Worm (Caenorhabditis elegans) whole organism, early embryonic: ENCODE results near the gene T04B2.7.
A peak's percentile ranks its signal among the peaks of the same experiment; 100 is the strongest.

ENCODE experiments used
- B0310.2 ChIP-seq: sonication (generic microtip); optimal IDR thresholded peaks from 2 replicates; lab custom pipeline; 2016; ENCODE audit warnings: mild to moderate bottlenecking, missing genetic modification characterization, missing compliant biosample characterization
- F13C5.2 ChIP-seq: sonication (generic microtip); optimal IDR thresholded peaks from 2 replicates; lab custom pipeline; 2017; ENCODE audit warnings: mild to moderate bottlenecking, missing genetic modification characterization, inconsistent platforms, missing compliant biosample characterization
- aly-1 ChIP-seq: sonication (generic microtip); optimal IDR thresholded peaks from 2 replicates; lab custom pipeline; 2016; ENCODE audit warnings: missing genetic modification characterization, missing compliant biosample characterization
- ama-1 ChIP-seq: fragments of 150-350 bp; optimal IDR thresholded peaks from 2 replicates; lab custom pipeline; 2014
- ceh-13 ChIP-seq: fragments of 200-800 bp; sonication (Bioruptor generic); optimal IDR thresholded peaks from 2 replicates; lab custom pipeline; 2018; ENCODE audit warnings: mild to moderate bottlenecking, missing genetic modification characterization, missing compliant biosample characterization
- ceh-36 ChIP-seq: sonication (generic microtip); optimal IDR thresholded peaks from 2 replicates; lab custom pipeline; 2016; ENCODE audit warnings: missing genetic modification characterization, inconsistent platforms, missing compliant biosample characterization
- ets-7 ChIP-seq: sonication (generic microtip); optimal IDR thresholded peaks from 2 replicates; lab custom pipeline; 2016; ENCODE audit warnings: missing genotype, missing genetic modification characterization, missing compliant biosample characterization
- flt-1 ChIP-seq: fragments of 200-800 bp; sonication (Bioruptor generic); IDR thresholded peaks from 2 replicates; pipeline ENCODE4 v1.3.6; 2022; ENCODE audit warnings: missing genetic modification characterization, missing compliant biosample characterization
- hmbx-1 ChIP-seq: sonication (generic microtip); optimal IDR thresholded peaks from 2 replicates; lab custom pipeline; 2016; ENCODE audit warnings: mild to moderate bottlenecking, missing genetic modification characterization, missing compliant biosample characterization
- hmg-4 ChIP-seq: fragments of 200-800 bp; sonication (Bioruptor generic); optimal IDR thresholded peaks from 2 replicates; lab custom pipeline; 2018; ENCODE audit warnings: mild to moderate bottlenecking, missing genetic modification characterization, missing compliant biosample characterization
- hnd-1 ChIP-seq: sonication (generic microtip); optimal IDR thresholded peaks from 2 replicates; lab custom pipeline; 2016; ENCODE audit warnings: missing genetic modification characterization, missing compliant biosample characterization
- pes-1 ChIP-seq: fragments of 200-800 bp; sonication (Bioruptor generic); IDR thresholded peaks from 2 replicates; pipeline ENCODE4 v1.3.6; 2022; ENCODE audit warnings: missing genetic modification reagents, missing genetic modification characterization, missing compliant biosample characterization
- scrt-1 ChIP-seq: fragments of 200-800 bp; sonication (Bioruptor generic); IDR thresholded peaks from 2 replicates; pipeline ENCODE4 v1.3.6; 2022; ENCODE audit warnings: missing genetic modification characterization, missing compliant biosample characterization
- sea-1 ChIP-seq: fragments of 200-800 bp; sonication (Bioruptor generic); conservative IDR thresholded peaks from 2 replicates; pipeline ENCODE4 v1.3.6; 2022; ENCODE audit warnings: missing genetic modification characterization, missing compliant biosample characterization
- tbx-11 ChIP-seq: fragments of 200-800 bp; sonication (Bioruptor generic); IDR thresholded peaks from 2 replicates; pipeline ENCODE4 v1.3.6; 2022; ENCODE audit warnings: missing genetic modification characterization, missing compliant biosample characterization
- tbx-37 ChIP-seq: fragments of 200-800 bp; sonication (Bioruptor generic); conservative IDR thresholded peaks from 2 replicates; pipeline ENCODE4 v1.3.6; 2022; ENCODE audit warnings: missing genetic modification reagents, missing genetic modification characterization, missing compliant biosample characterization
- tra-4 ChIP-seq: sonication (generic microtip); optimal IDR thresholded peaks from 2 replicates; lab custom pipeline; 2017; ENCODE audit warnings: missing genetic modification characterization, missing compliant biosample characterization

Gene T04B2.7

ce11 chrIV:10056138-10056537 is at the start of gene T04B2.7:
TSS of gene T04B2.7 (minus strand) at chrIV:10056238.
- no peak for TF ChIP-seq hmg-4 (GFP tag; lab: Kevin White, UChicago)
- TF ChIP-seq ceh-13 (GFP tag; lab: Kevin White, UChicago), result no peak
- no peak for TF ChIP-seq hnd-1
- TF ChIP-seq B0310.2, result no peak
- no peak for TF ChIP-seq tra-4 (tag; lab: Kevin White, UChicago)
- TF ChIP-seq pes-1 (GFP tag; lab: Robert Waterston, UW), result no peak
- no peak for TF ChIP-seq ceh-36 (tag; lab: Kevin White, UChicago)
- no peak for TF ChIP-seq hmbx-1 (tag; lab: Kevin White, UChicago)
- no peak for TF ChIP-seq sea-1 (GFP tag; lab: Robert Waterston, UW)
- TF ChIP-seq ama-1 (lab: Kevin White, UChicago), result no peak
- TF ChIP-seq aly-1 (tag; lab: Kevin White, UChicago), result no peak
- no peak for TF ChIP-seq scrt-1 (GFP tag; lab: Robert Waterston, UW)
- no peak for TF ChIP-seq flt-1
- no peak for TF ChIP-seq ets-7 (tag; lab: Kevin White, UChicago)
- no peak for TF ChIP-seq tbx-37 (GFP tag; lab: Robert Waterston, UW)
- TF ChIP-seq F13C5.2 (tag; lab: Kevin White, UChicago), result no peak
- no peak for TF ChIP-seq tbx-11 (GFP tag; lab: Robert Waterston, UW)

ce11 chrIV:10096881-10097280 is 40.8 kb upstream of the T04B2.7 start, which contains the start of gene dis-3:
TSS of gene dis-3 (plus strand) at chrIV:10097202.
- TF ChIP-seq ceh-13 (GFP tag; lab: Kevin White, UChicago), result no peak
- TF ChIP-seq aly-1 (tag; lab: Kevin White, UChicago), result no peak

ce11 chrIV:10095171-10095570 is 39.1 kb upstream of the T04B2.7 start, which contains the start of the genes C04G2.5 and msp-36:
TSS of gene C04G2.5 (minus strand) at chrIV:10095271.
TSS of gene msp-36 (plus strand) at chrIV:10095433.
- TF ChIP-seq F13C5.2 (tag; lab: Kevin White, UChicago), result no peak
- TF ChIP-seq hmg-4 (GFP tag; lab: Kevin White, UChicago), result no peak
- TF ChIP-seq ceh-13 (GFP tag; lab: Kevin White, UChicago), result no peak
- TF ChIP-seq tra-4 (tag; lab: Kevin White, UChicago), result no peak
- TF ChIP-seq hnd-1, result no peak
- no peak for TF ChIP-seq B0310.2
- no peak for TF ChIP-seq ceh-36 (tag; lab: Kevin White, UChicago)
- no peak for TF ChIP-seq sea-1 (GFP tag; lab: Robert Waterston, UW)
- TF ChIP-seq aly-1 (tag; lab: Kevin White, UChicago), result no peak
- TF ChIP-seq hmbx-1 (tag; lab: Kevin White, UChicago), result no peak
- TF ChIP-seq scrt-1 (GFP tag; lab: Robert Waterston, UW), result no peak
- TF ChIP-seq ets-7 (tag; lab: Kevin White, UChicago), result no peak
- TF ChIP-seq flt-1, result no peak
- no peak for TF ChIP-seq tbx-11 (GFP tag; lab: Robert Waterston, UW)
- no peak for TF ChIP-seq ama-1 (lab: Kevin White, UChicago)

- TF ChIP-seq ama-1 (lab: Kevin White, UChicago) (no peak), tra-4 (tag; lab: Kevin White, UChicago) (no peak), hnd-1 (no peak)
Measured at ce11 chrIV:10090358-10090757, 34.3 kb upstream of the T04B2.7 start, which contains the start of gene ttbk-5. TSS of gene ttbk-5 (plus strand) at chrIV:10090658.

ce11 chrIV:10089777-10090176 is 33.7 kb upstream of the T04B2.7 start, which contains the start of gene ttr-39:
TSS of gene ttr-39 (minus strand) at chrIV:10089877.
- TF ChIP-seq ets-7 (tag; lab: Kevin White, UChicago) (no peak), tra-4 (tag; lab: Kevin White, UChicago) (no peak), scrt-1 (GFP tag; lab: Robert Waterston, UW) (no peak), tbx-11 (GFP tag; lab: Robert Waterston, UW) (no peak), pes-1 (GFP tag; lab: Robert Waterston, UW) (no peak), hnd-1 (no peak), ama-1 (lab: Kevin White, UChicago) (no peak), hmbx-1 (tag; lab: Kevin White, UChicago) (no peak), ceh-36 (tag; lab: Kevin White, UChicago) (no peak), B0310.2 (no peak), hmg-4 (GFP tag; lab: Kevin White, UChicago) (no peak), flt-1 (no peak), aly-1 (tag; lab: Kevin White, UChicago) (no peak), ceh-13 (GFP tag; lab: Kevin White, UChicago) (no peak), sea-1 (GFP tag; lab: Robert Waterston, UW) (no peak), tbx-37 (GFP tag; lab: Robert Waterston, UW) (no peak), F13C5.2 (tag; lab: Kevin White, UChicago) (no peak)

ce11 chrIV:10085401-10086187 is 29.6 kb upstream of the T04B2.7 start, which contains the start of the genes col-2 and ndc-80:
TSS of gene col-2 (minus strand) at chrIV:10085451.
TSS of gene ndc-80 (plus strand) at chrIV:10086137.
- TF ChIP-seq F13C5.2 (tag; lab: Kevin White, UChicago) (peak; percentile 48), aly-1 (tag; lab: Kevin White, UChicago) (no peak)

- TF ChIP-seq sea-1 (GFP tag; lab: Robert Waterston, UW) (0 out of 2 replicates have a peak, but pooled peaks have one; percentile 56), hmg-4 (GFP tag; lab: Kevin White, UChicago) (no peak), ets-7 (tag; lab: Kevin White, UChicago) (no peak)
Measured at ce11 chrIV:10084323-10084959, 28.4 kb upstream of the T04B2.7 start, which contains the start of gene W01B6.8. TSS of gene W01B6.8 (minus strand) at chrIV:10084373.
